Worm (Caenorhabditis elegans): ENCODE data around the gene aqp-12.

aqp-12 gene

ce11 chrII:12175398-12175797 is 27.6 kb upstream of the aqp-12 start (continued):
- TF ChIP-seq ref-2 (tag; optimal IDR thresholded peaks at IDR 0.05) (no peak), unc-42 (tag; optimal IDR thresholded peaks at IDR 0.05) (no peak), madf-2 (tag; optimal IDR thresholded peaks at IDR 0.05) (no peak), elt-4 (tag; optimal IDR thresholded peaks at IDR 0.05) (peak; percentile 14), dmd-4 (tag; optimal IDR thresholded peaks at IDR 0.05; ENCODE audit: borderline replicate concordance) (no peak), C08G9.2 (tag; optimal IDR thresholded peaks at IDR 0.05) (peak; percentile 35), ama-1 (optimal IDR thresholded peaks at IDR 0.05) (no peak), ceh-19 (GFP tag; optimal IDR thresholded peaks at IDR 0.05) (no peak), mec-3 (tag; optimal IDR thresholded peaks at IDR 0.05; ENCODE audit: borderline replicate concordance) (no peak), nhr-232 (tag; optimal IDR thresholded peaks at IDR 0.05) (no peak), rnt-1 (tag; optimal IDR thresholded peaks at IDR 0.05) (no peak), syd-9 (tag; optimal IDR thresholded peaks at IDR 0.05) (no peak), ceh-31 (tag; optimal IDR thresholded peaks at IDR 0.05) (no peak), pax-1 (tag; optimal IDR thresholded peaks at IDR 0.05) (no peak), nhr-11 (tag; optimal IDR thresholded peaks at IDR 0.05) (no peak), sdc-2 (tag; optimal IDR thresholded peaks at IDR 0.05) (no peak), hlh-13 (GFP tag; optimal IDR thresholded peaks at IDR 0.05) (no peak), ets-4 (tag; optimal IDR thresholded peaks at IDR 0.05) (no peak), ceh-34 (tag; optimal IDR thresholded peaks at IDR 0.05) (no peak), T23F11.4 (GFP tag; optimal IDR thresholded peaks at IDR 0.05) (no peak), pag-3 (tag; optimal IDR thresholded peaks at IDR 0.05; ENCODE audit: borderline replicate concordance) (no peak), hlh-6 (tag; optimal IDR thresholded peaks at IDR 0.05) (no peak), pha-4 (tag; optimal IDR thresholded peaks at IDR 0.05) (no peak), F13H6.1 (tag; optimal IDR thresholded peaks at IDR 0.05) (no peak), sox-4 (tag; optimal IDR thresholded peaks at IDR 0.05) (no peak)

DNA sequence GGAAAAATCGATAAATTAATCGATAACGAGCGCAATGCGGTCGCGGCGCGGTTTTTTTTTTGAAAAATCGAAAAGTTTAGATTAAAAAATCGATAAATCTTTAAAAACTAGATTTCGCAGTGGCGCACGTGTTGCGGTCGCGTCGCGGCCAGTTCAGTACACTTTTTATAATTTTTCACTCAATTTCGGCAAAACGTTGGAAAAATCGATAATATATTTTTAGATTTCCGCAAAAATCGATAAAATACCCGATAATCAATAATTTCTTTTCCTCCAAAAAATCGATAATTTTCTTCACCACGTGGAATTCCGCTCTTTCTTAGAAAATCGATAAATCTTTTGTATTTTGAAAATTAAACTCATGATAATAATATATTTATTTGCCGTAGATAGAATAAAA is 26.5 kb upstream of the aqp-12 start:
- TF ChIP-seq ceh-48 (tag; optimal IDR thresholded peaks at IDR 0.05) (peak; percentile 62), Y22D7AL.16 (tag; optimal IDR thresholded peaks at IDR 0.05) (no peak)

DNA sequence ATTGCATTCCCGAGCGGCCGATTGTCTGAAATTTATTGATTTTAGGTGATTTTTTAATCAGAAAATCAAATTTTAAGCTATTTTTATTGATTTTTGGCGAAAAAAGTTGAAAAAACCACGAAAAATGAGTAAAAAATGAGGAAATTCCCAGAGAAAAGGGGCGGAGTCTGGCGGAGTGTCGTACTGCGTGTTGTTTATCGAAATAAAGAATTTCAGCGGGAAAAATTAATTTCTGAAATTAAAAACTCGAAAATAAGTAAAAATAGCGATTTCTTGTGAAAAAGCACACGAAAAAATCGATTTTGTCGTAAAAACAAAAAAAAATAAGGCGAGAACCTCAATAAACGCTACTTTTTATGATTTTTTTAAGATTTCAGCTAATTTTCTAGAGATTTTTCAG is 18.2 kb upstream of the aqp-12 start, which contains the start of gene Y57A10A.13:
Gene Y57A10A.13, minus strand, starts transcription at position 46 of the 400 bp plus-strand sequence.
- TF ChIP-seq npax-4 (tag; optimal IDR thresholded peaks at IDR 0.05) (no peak), pag-3 (tag; optimal IDR thresholded peaks at IDR 0.05; ENCODE audit: borderline replicate concordance) (no peak), ceh-18 (tag; optimal IDR thresholded peaks at IDR 0.05) (no peak), syd-9 (tag; optimal IDR thresholded peaks at IDR 0.05) (no peak), unc-86 (tag; optimal IDR thresholded peaks at IDR 0.05) (no peak), ceh-30 (tag; optimal IDR thresholded peaks at IDR 0.05) (no peak), pha-4 (tag; optimal IDR thresholded peaks at IDR 0.05) (no peak), hlh-30 (tag; optimal IDR thresholded peaks at IDR 0.05; ENCODE audit: insufficient read depth) (no peak), hlh-6 (tag; optimal IDR thresholded peaks at IDR 0.05) (no peak), pax-1 (tag; optimal IDR thresholded peaks at IDR 0.05) (no peak)

- TF ChIP-seq hlh-13 (GFP tag; optimal IDR thresholded peaks at IDR 0.05) (no peak), elt-2 (tag; optimal IDR thresholded peaks at IDR 0.05) (peak; percentile 91)
These were observed 17.3 kb upstream of the aqp-12 start, which contains the start of gene Y57A10A.14 for ce11 chrII:12185710-12186109. TSS of gene Y57A10A.14 (plus strand) at chrII:12185937.

- TF ChIP-seq T23F11.4 (GFP tag; optimal IDR thresholded peaks at IDR 0.05): no peak
- TF ChIP-seq fax-1 (tag; optimal IDR thresholded peaks at IDR 0.05): no peak
- no peak for TF ChIP-seq syd-9 (tag; optimal IDR thresholded peaks at IDR 0.05)
- no peak for TF ChIP-seq che-1 (tag; optimal IDR thresholded peaks at IDR 0.05)
- TF ChIP-seq ceh-18 (tag; optimal IDR thresholded peaks at IDR 0.05): no peak
- TF ChIP-seq ceh-19 (GFP tag; optimal IDR thresholded peaks at IDR 0.05): no peak
- no peak for TF ChIP-seq nhr-232 (tag; optimal IDR thresholded peaks at IDR 0.05)
- no peak for TF ChIP-seq hlh-6 (tag; optimal IDR thresholded peaks at IDR 0.05)
- TF ChIP-seq nhr-11 (tag; optimal IDR thresholded peaks at IDR 0.05): no peak
- no peak for TF ChIP-seq pat-9 (tag; optimal IDR thresholded peaks at IDR 0.05)
- TF ChIP-seq lim-6 (tag; optimal IDR thresholded peaks at IDR 0.05): no peak
- TF ChIP-seq ztf-16 (tag; optimal IDR thresholded peaks at IDR 0.05): no peak
- TF ChIP-seq odd-2 (tag; optimal IDR thresholded peaks at IDR 0.05): no peak
- TF ChIP-seq hlh-30 (tag; optimal IDR thresholded peaks at IDR 0.05; ENCODE audit: insufficient read depth): no peak
- TF ChIP-seq ceh-48 (tag; optimal IDR thresholded peaks at IDR 0.05): no peak
These were observed 16.3 kb upstream of the aqp-12 start for ce11 chrII:12186726-12187125.
